Fruit fly (Drosophila melanogaster) whole organism: ENCODE results near the gene CG12009.

ENCODE experiments used
- CG8478 ChIP-seq: fragments of >200 bp; optimal IDR thresholded peaks from 2 replicates; lab custom pipeline; 2018; ENCODE audit warnings: inconsistent platforms
- pan ChIP-seq: fragments of >200 bp; optimal IDR thresholded peaks from 2 replicates; lab custom pipeline; 2017
- usp ChIP-seq: fragments of >200 bp; optimal IDR thresholded peaks from 2 replicates; lab custom pipeline; 2017; ENCODE audit warnings: missing biosample characterization, missing genetic modification characterization, mixed read lengths

dm6 chr3L:3252884-3253283 lies 38.4 kb upstream of the CG12009 start:
- TF ChIP-seq usp (GFP tag; lab: Kevin White, UChicago) (no peak), CG8478 (lab: Kevin White, UChicago) (no peak), pan (no peak)
